Worm (Caenorhabditis elegans) whole organism, young adult: ENCODE measurements around the gene T25C12.3.

Experiments used
- B0019.2 ChIP-seq: fragments of 200-800 bp; sonication (Bioruptor generic); conservative IDR thresholded peaks from 2 replicates; pipeline ENCODE4 v1.3.6; 2022; ENCODE audit warnings: missing genetic modification reagents, missing genetic modification characterization, missing compliant biosample characterization
- B0336.3 ChIP-seq: fragments of 200-800 bp; sonication (Bioruptor generic); IDR thresholded peaks from 2 replicates; pipeline ENCODE4 v1.3.6; 2022; ENCODE audit warnings: missing genetic modification characterization, missing compliant biosample characterization
- F23B12.7 ChIP-seq: sonication (generic microtip); optimal IDR thresholded peaks from 2 replicates; lab custom pipeline; 2017; ENCODE audit warnings: missing genetic modification characterization, mild to moderate bottlenecking, missing compliant biosample characterization, antibody characterized with exemption, moderate library complexity; ENCODE audit not compliant: insufficient read depth
- F39B2.1 ChIP-seq: fragments of 200-800 bp; sonication (Bioruptor generic); IDR thresholded peaks from 2 replicates; pipeline ENCODE4 v1.3.6; 2022; ENCODE audit warnings: missing genetic modification reagents, missing genetic modification characterization, missing compliant biosample characterization
- F49E8.2 ChIP-seq: sonication (generic microtip); optimal IDR thresholded peaks from 3 replicates; lab custom pipeline; 2017; ENCODE audit warnings: missing genetic modification characterization, mild to moderate bottlenecking, missing compliant biosample characterization, antibody characterized with exemption, moderate library complexity; ENCODE audit not compliant: insufficient read depth
- F52B5.7 ChIP-seq: sonication (generic microtip); optimal IDR thresholded peaks from 2 replicates; lab custom pipeline; 2016; ENCODE audit warnings: mild to moderate bottlenecking, missing genetic modification characterization, missing compliant biosample characterization
- F55B11.4 ChIP-seq: sonication (generic microtip); optimal IDR thresholded peaks from 2 replicates; lab custom pipeline; 2016; ENCODE audit warnings: missing compliant biosample characterization, missing genetic modification characterization, borderline replicate concordance; ENCODE audit not compliant: insufficient read depth
- F57A8.1 ChIP-seq: fragments of 200-800 bp; sonication (Bioruptor generic); optimal IDR thresholded peaks from 2 replicates; lab custom pipeline; 2018; ENCODE audit warnings: mild to moderate bottlenecking, missing genetic modification characterization, moderate library complexity, missing compliant biosample characterization
- Y56A3A.18 ChIP-seq: fragments of 200-800 bp; sonication (Bioruptor generic); IDR thresholded peaks from 2 replicates; pipeline ENCODE4 v1.3.6; 2022; ENCODE audit warnings: missing genetic modification reagents, missing genetic modification characterization, missing compliant biosample characterization
- Y95B8A.8 ChIP-seq: fragments of 200-800 bp; sonication (Bioruptor generic); IDR thresholded peaks from 2 replicates; pipeline ENCODE4 v1.3.6; 2022; ENCODE audit warnings: missing genetic modification reagents, missing genetic modification characterization, missing compliant biosample characterization
- aptf-3 ChIP-seq: fragments of 200-800 bp; sonication (Bioruptor generic); IDR thresholded peaks from 2 replicates; pipeline ENCODE4 v1.3.6; 2022; ENCODE audit warnings: missing genetic modification characterization, missing compliant biosample characterization
- athp-1 ChIP-seq: sonication (generic microtip); optimal IDR thresholded peaks from 2 replicates; lab custom pipeline; 2017; ENCODE audit warnings: mild to moderate bottlenecking, missing genetic modification characterization, missing compliant biosample characterization
- attf-5 ChIP-seq: fragments of 200-800 bp; sonication (Bioruptor generic); optimal IDR thresholded peaks from 2 replicates; lab custom pipeline; 2018; ENCODE audit warnings: mild to moderate bottlenecking, missing genetic modification characterization, missing compliant biosample characterization
- attf-6 ChIP-seq: fragments of 200-800 bp; sonication (Bioruptor generic); IDR thresholded peaks from 2 replicates; pipeline ENCODE4 v1.3.6; 2022; ENCODE audit warnings: missing genetic modification reagents, missing genetic modification characterization, missing compliant biosample characterization
- bed-2 ChIP-seq: fragments of 200-800 bp; sonication (Bioruptor generic); IDR thresholded peaks from 2 replicates; pipeline ENCODE4 v1.3.6; 2022; ENCODE audit warnings: missing genetic modification reagents, missing genetic modification characterization, missing compliant biosample characterization
- cebp-1 ChIP-seq, 2 experiments: fragments of 200-800 bp in 1 of 2; sonication (Bioruptor generic) in 1 of 2; sonication (generic microtip) in 1 of 2; IDR thresholded peaks in 1 of 2; optimal IDR thresholded peaks in 1 of 2; 2 replicates each; pipeline versions ENCODE4 v1.3.6 to Lab custom; 2017 to 2022; ENCODE audit warnings: missing compliant biosample characterization in 2 of 2, missing genetic modification characterization in 2 of 2, mild to moderate bottlenecking in 1 of 2, missing genetic modification reagents in 1 of 2, moderate library complexity in 1 of 2
- ceh-100 ChIP-seq: fragments of 200-800 bp; sonication (Bioruptor generic); IDR thresholded peaks from 2 replicates; pipeline ENCODE4 v1.3.6; 2022; ENCODE audit warnings: missing genetic modification reagents, missing genetic modification characterization, missing compliant biosample characterization
- chd-7 ChIP-seq: sonication (generic microtip); optimal IDR thresholded peaks from 2 replicates; lab custom pipeline; 2016; ENCODE audit warnings: mild to moderate bottlenecking, missing genetic modification characterization, moderate library complexity, missing compliant biosample characterization
- die-1 ChIP-seq: sonication (generic microtip); optimal IDR thresholded peaks from 2 replicates; lab custom pipeline; 2016; ENCODE audit warnings: missing genotype, mild to moderate bottlenecking, missing genetic modification characterization, missing compliant biosample characterization
- dox-1 ChIP-seq: fragments of 200-800 bp; sonication (Bioruptor generic); IDR thresholded peaks from 2 replicates; pipeline ENCODE4 v1.3.6; 2022; ENCODE audit warnings: missing genetic modification reagents, missing genetic modification characterization, missing compliant biosample characterization
- efl-1 ChIP-seq: fragments of 150-350 bp; optimal IDR thresholded peaks from 2 replicates; lab custom pipeline; 2014; ENCODE audit warnings: missing biosample characterization, missing genetic modification reagents, missing genetic modification characterization
- ekl-4 ChIP-seq: fragments of 200-800 bp; sonication (Bioruptor generic); IDR thresholded peaks from 2 replicates; pipeline ENCODE4 v1.3.6; 2022; ENCODE audit warnings: missing genetic modification reagents, missing genetic modification characterization, missing compliant biosample characterization
- ets-4 ChIP-seq: fragments of 200-800 bp; sonication (Bioruptor generic); optimal IDR thresholded peaks from 2 replicates; lab custom pipeline; 2018; ENCODE audit warnings: mild to moderate bottlenecking, missing genetic modification characterization, missing compliant biosample characterization
- gei-17 ChIP-seq: fragments of 200-800 bp; sonication (Bioruptor generic); optimal IDR thresholded peaks from 2 replicates; lab custom pipeline; 2018; ENCODE audit warnings: mild to moderate bottlenecking, missing genetic modification characterization, missing compliant biosample characterization
- hlh-26 ChIP-seq: fragments of 200-800 bp; sonication (Bioruptor generic); conservative IDR thresholded peaks from 2 replicates; pipeline ENCODE4 v1.3.6; 2022; ENCODE audit warnings: missing genetic modification reagents, missing genetic modification characterization, missing compliant biosample characterization
- hmg-20 ChIP-seq: fragments of 200-800 bp; sonication (Bioruptor generic); IDR thresholded peaks from 2 replicates; pipeline ENCODE4 v1.3.6; 2022; ENCODE audit warnings: missing genetic modification reagents, missing genetic modification characterization, missing compliant biosample characterization
- lag-1 ChIP-seq: fragments of 200-800 bp; sonication (Bioruptor generic); IDR thresholded peaks from 2 replicates; pipeline ENCODE4 v1.3.6; 2022; ENCODE audit warnings: missing genetic modification reagents, missing genetic modification characterization, missing compliant biosample characterization
- lsl-1 ChIP-seq: fragments of 200-800 bp; sonication (Bioruptor generic); optimal IDR thresholded peaks from 2 replicates; lab custom pipeline; 2018; ENCODE audit warnings: mild to moderate bottlenecking, missing genetic modification characterization, moderate library complexity, missing compliant biosample characterization
- mcd-1 ChIP-seq: fragments of 200-800 bp; sonication (Bioruptor generic); IDR thresholded peaks from 2 replicates; pipeline ENCODE4 v1.3.6; 2022; ENCODE audit warnings: missing genetic modification reagents, missing genetic modification characterization, missing compliant biosample characterization
- mel-28 ChIP-seq: sonication (generic microtip); optimal IDR thresholded peaks from 2 replicates; lab custom pipeline; 2016; ENCODE audit warnings: borderline replicate concordance, mild to moderate bottlenecking, missing genetic modification characterization, missing compliant biosample characterization
- mes-4 ChIP-seq: sonication (generic microtip); optimal IDR thresholded peaks from 2 replicates; lab custom pipeline; 2016; ENCODE audit warnings: missing genotype, missing genetic modification characterization, missing compliant biosample characterization
- mxl-1 ChIP-seq: sonication (generic microtip); optimal IDR thresholded peaks from 2 replicates; lab custom pipeline; 2016; ENCODE audit warnings: missing genetic modification characterization, missing compliant biosample characterization
- nfya-1 ChIP-seq: sonication (generic microtip); optimal IDR thresholded peaks from 2 replicates; lab custom pipeline; 2017; ENCODE audit warnings: antibody characterized with exemption, missing compliant biosample characterization, missing genetic modification characterization, borderline replicate concordance; ENCODE audit not compliant: insufficient read depth
- nhr-120 ChIP-seq: fragments of 200-800 bp; sonication (Bioruptor generic); IDR thresholded peaks from 2 replicates; pipeline ENCODE4 v1.3.6; 2022; ENCODE audit warnings: missing genetic modification characterization, missing compliant biosample characterization
- nhr-27 ChIP-seq: fragments of 200-800 bp; sonication (Bioruptor generic); optimal IDR thresholded peaks from 2 replicates; lab custom pipeline; 2018; ENCODE audit warnings: mild to moderate bottlenecking, missing genetic modification characterization, moderate library complexity, missing compliant biosample characterization
- nhr-90 ChIP-seq: sonication (generic microtip); optimal IDR thresholded peaks from 2 replicates; lab custom pipeline; 2016; ENCODE audit warnings: missing genotype, mild to moderate bottlenecking, missing genetic modification characterization, missing compliant biosample characterization
- pbrm-1 ChIP-seq: fragments of 200-800 bp; sonication (Bioruptor generic); IDR thresholded peaks from 2 replicates; pipeline ENCODE4 v1.3.6; 2022; ENCODE audit warnings: missing genetic modification reagents, missing genetic modification characterization, missing compliant biosample characterization
- sdz-38 ChIP-seq: sonication (generic microtip); optimal IDR thresholded peaks from 2 replicates; lab custom pipeline; 2016; ENCODE audit warnings: missing genotype, missing genetic modification characterization, missing compliant biosample characterization
- sea-2 ChIP-seq: fragments of 200-800 bp; sonication (Bioruptor generic); IDR thresholded peaks from 2 replicates; pipeline ENCODE4 v1.3.6; 2022; ENCODE audit warnings: missing genetic modification characterization, missing compliant biosample characterization
- snpc-4 ChIP-seq, 5 experiments: fragments of 150-350 bp in 1 of 5; sonication (generic microtip) in 4 of 5; optimal IDR thresholded peaks; 2 replicates each; lab custom pipeline; 2014 to 2018; ENCODE audit warnings: missing genetic modification characterization in 5 of 5, missing biosample characterization in 3 of 5, antibody characterized with exemption in 2 of 5, mild to moderate bottlenecking in 2 of 5, missing compliant biosample characterization in 2 of 5, missing genotype in 2 of 5, moderate library complexity in 2 of 5, missing genetic modification reagents in 1 of 5
- somi-1 ChIP-seq: fragments of 200-800 bp; sonication (Bioruptor generic); optimal IDR thresholded peaks from 2 replicates; lab custom pipeline; 2018; ENCODE audit warnings: mild to moderate bottlenecking, missing genetic modification characterization, missing compliant biosample characterization
- sptf-2 ChIP-seq: fragments of 200-800 bp; sonication (Bioruptor generic); optimal IDR thresholded peaks from 2 replicates; lab custom pipeline; 2018; ENCODE audit warnings: mild to moderate bottlenecking, missing genetic modification characterization, missing compliant biosample characterization
- tbx-9 ChIP-seq: sonication (generic microtip); optimal IDR thresholded peaks from 2 replicates; lab custom pipeline; 2016; ENCODE audit warnings: borderline replicate concordance, missing genetic modification characterization, inconsistent platforms, missing compliant biosample characterization
- unc-62 ChIP-seq: fragments of 150-350 bp; optimal IDR thresholded peaks from 2 replicates; lab custom pipeline; 2014; ENCODE audit warnings: missing biosample characterization, missing genetic modification reagents, missing genetic modification characterization
- zim-3 ChIP-seq: sonication (generic microtip); optimal IDR thresholded peaks from 2 replicates; lab custom pipeline; 2017; ENCODE audit warnings: mild to moderate bottlenecking, missing genetic modification characterization, moderate library complexity, missing compliant biosample characterization
- ztf-25 ChIP-seq: fragments of 200-800 bp; sonication (Bioruptor generic); IDR thresholded peaks from 2 replicates; pipeline ENCODE4 v1.3.6; 2022; ENCODE audit warnings: missing genetic modification reagents, missing genetic modification characterization, missing compliant biosample characterization
- ztf-6 ChIP-seq: fragments of 200-800 bp; sonication (Bioruptor generic); IDR thresholded peaks from 2 replicates; pipeline ENCODE4 v1.3.6; 2022; ENCODE audit warnings: missing genetic modification reagents, missing genetic modification characterization, missing compliant biosample characterization

Gene T25C12.3

ce11 chrX:11471893-11472292 is 27.9 kb downstream of the T25C12.3 start (continued):
- TF ChIP-seq Y56A3A.18 (GFP tag; lab: Robert Waterston, UW): no peak
- TF ChIP-seq zim-3 (tag; lab: Kevin White, UChicago): no peak
- no peak for TF ChIP-seq F55B11.4 (tag; lab: Kevin White, UChicago)
- TF ChIP-seq nhr-120 (GFP tag; lab: Robert Waterston, UW): no peak
- 0 out of 2 replicates have a peak, but pooled peaks have one; percentile 36 for TF ChIP-seq pbrm-1 (GFP tag; lab: Robert Waterston, UW)
- no peak for TF ChIP-seq lag-1 (GFP tag; lab: Robert Waterston, UW)
- TF ChIP-seq athp-1: peak; percentile 9
- TF ChIP-seq B0336.3 (GFP tag; lab: Robert Waterston, UW): peak; percentile 44; the same call in 1 of the 2 replicates
- no peak for TF ChIP-seq nhr-27 (tag; lab: Kevin White, UChicago)
- no peak for TF ChIP-seq mxl-1 (tag; lab: Kevin White, UChicago)
- no peak for TF ChIP-seq sdz-38
- no peak for TF ChIP-seq efl-1 (GFP tag; lab: Kevin White, UChicago)
- TF ChIP-seq Y95B8A.8: peak; percentile 71; the same call in 1 of the 2 replicates
- TF ChIP-seq aptf-3: no peak
- TF ChIP-seq F23B12.7: no peak
- no peak for TF ChIP-seq F49E8.2 (tag; lab: Kevin White, UChicago)
- TF ChIP-seq tbx-9 (tag; lab: Kevin White, UChicago): no peak
- 0 out of 2 replicates have a peak, but pooled peaks have one; percentile 32 for TF ChIP-seq ekl-4 (GFP tag; lab: Robert Waterston, UW)
- TF ChIP-seq ceh-100: 0 out of 2 replicates have a peak, but pooled peaks have one; percentile 13
- TF ChIP-seq sea-2 (GFP tag; lab: Robert Waterston, UW): no peak
- no peak for TF ChIP-seq B0019.2 (GFP tag; lab: Robert Waterston, UW)
- no peak for TF ChIP-seq hmg-20 (GFP tag; lab: Robert Waterston, UW)
- TF ChIP-seq hlh-26 (GFP tag; lab: Robert Waterston, UW): no peak
- peak; percentile 30; the same call in 1 of the 2 replicates for TF ChIP-seq dox-1 (GFP tag; lab: Robert Waterston, UW)
- no peak for TF ChIP-seq snpc-4 (GFP tag; optimal IDR thresholded peaks at IDR 0.05; lab: Kevin White, UChicago)
- peak in 2 of 4 experiments; percentile 22 to 43 for TF ChIP-seq snpc-4 (tag; optimal IDR thresholded peaks at IDR 0.05; lab: Kevin White, UChicago)
- TF ChIP-seq cebp-1 (GFP tag; IDR thresholded peaks at IDR 0.05; lab: Robert Waterston, UW): no peak
- peak; percentile 71 for TF ChIP-seq cebp-1 (tag; optimal IDR thresholded peaks at IDR 0.05; lab: Kevin White, UChicago)
- TF ChIP-seq ets-4 (GFP tag; lab: Kevin White, UChicago): peak; percentile 2
- TF ChIP-seq chd-7: peak; percentile 66
- no peak for TF ChIP-seq bed-2 (GFP tag; lab: Robert Waterston, UW)
- no peak for TF ChIP-seq ztf-6 (GFP tag; lab: Robert Waterston, UW)
- TF ChIP-seq somi-1 (GFP tag; lab: Kevin White, UChicago): peak; percentile 83
- 0 out of 2 replicates have a peak, but pooled peaks have one; percentile 18 for TF ChIP-seq mcd-1 (GFP tag; lab: Robert Waterston, UW)
- TF ChIP-seq die-1: no peak
- TF ChIP-seq sptf-2 (GFP tag; lab: Kevin White, UChicago): no peak
- TF ChIP-seq F39B2.1 (GFP tag; lab: Robert Waterston, UW): no peak
- no peak for TF ChIP-seq F57A8.1 (GFP tag; lab: Kevin White, UChicago)
- no peak for TF ChIP-seq mel-28 (tag; lab: Kevin White, UChicago)
- no peak for TF ChIP-seq unc-62
- no peak for TF ChIP-seq attf-5 (GFP tag; lab: Kevin White, UChicago)
- TF ChIP-seq gei-17 (GFP tag; lab: Kevin White, UChicago): no peak
- TF ChIP-seq mes-4 (tag; lab: Kevin White, UChicago): no peak
- TF ChIP-seq attf-6 (GFP tag; lab: Robert Waterston, UW): no peak
- TF ChIP-seq F52B5.7 (tag; lab: Kevin White, UChicago): peak; percentile 45
- peak; percentile 22 for TF ChIP-seq nhr-90
- no peak for TF ChIP-seq lsl-1
- no peak for TF ChIP-seq ztf-25 (GFP tag; lab: Robert Waterston, UW)
- TF ChIP-seq nfya-1 (tag; lab: Kevin White, UChicago): no peak
